Worm (Caenorhabditis elegans) whole organism, late embryonic: Measurements from ENCODE around the gene ppat-1.

Experiments
- C38D4.7 ChIP-seq: fragments of 200-800 bp; sonication (Bioruptor generic); optimal IDR thresholded peaks from 2 replicates; lab custom pipeline; 2018; ENCODE audit warnings: mild to moderate bottlenecking, missing genetic modification characterization, moderate library complexity, missing compliant biosample characterization
- F13H6.1 ChIP-seq: sonication (generic microtip); optimal IDR thresholded peaks from 2 replicates; lab custom pipeline; 2016; ENCODE audit warnings: missing genetic modification characterization, missing compliant biosample characterization
- K09A11.1 ChIP-seq: sonication (generic microtip); optimal IDR thresholded peaks from 2 replicates; lab custom pipeline; 2017; ENCODE audit warnings: antibody characterized with exemption, mild to moderate bottlenecking, missing genetic modification characterization, missing compliant biosample characterization; ENCODE audit not compliant: insufficient read depth
- T23F11.4 ChIP-seq: fragments of 200-800 bp; sonication (Bioruptor generic); optimal IDR thresholded peaks from 2 replicates; lab custom pipeline; 2018; ENCODE audit warnings: mild to moderate bottlenecking, missing genetic modification characterization, missing compliant biosample characterization
- Y22D7AL.16 ChIP-seq: sonication (generic microtip); optimal IDR thresholded peaks from 2 replicates; lab custom pipeline; 2016; ENCODE audit warnings: missing genetic modification characterization, missing compliant biosample characterization
- ceh-19 ChIP-seq: fragments of 200-800 bp; sonication (Bioruptor generic); optimal IDR thresholded peaks from 2 replicates; lab custom pipeline; 2018; ENCODE audit warnings: mild to moderate bottlenecking, missing genetic modification characterization, missing compliant biosample characterization
- ceh-2 ChIP-seq: sonication (generic microtip); optimal IDR thresholded peaks from 2 replicates; lab custom pipeline; 2016; ENCODE audit warnings: missing genotype, missing genetic modification characterization, missing compliant biosample characterization
- ceh-24 ChIP-seq: sonication (generic microtip); optimal IDR thresholded peaks from 2 replicates; lab custom pipeline; 2016; ENCODE audit warnings: mild to moderate bottlenecking, missing genetic modification characterization, missing compliant biosample characterization
- ceh-31 ChIP-seq: sonication (generic microtip); optimal IDR thresholded peaks from 2 replicates; lab custom pipeline; 2016; ENCODE audit warnings: missing genetic modification characterization, missing compliant biosample characterization
- ceh-34 ChIP-seq: sonication (generic microtip); optimal IDR thresholded peaks from 2 replicates; lab custom pipeline; 2016; ENCODE audit warnings: mild to moderate bottlenecking, missing genetic modification characterization, missing compliant biosample characterization
- ceh-45 ChIP-seq: fragments of 200-800 bp; sonication (Bioruptor generic); IDR thresholded peaks from 2 replicates; pipeline ENCODE4 v1.3.6; 2022; ENCODE audit warnings: missing genetic modification reagents, missing genetic modification characterization, missing compliant biosample characterization
- ceh-6 ChIP-seq: fragments of 200-800 bp; sonication (Bioruptor generic); optimal IDR thresholded peaks from 2 replicates; lab custom pipeline; 2018; ENCODE audit warnings: mild to moderate bottlenecking, missing genetic modification characterization, missing compliant biosample characterization
- ceh-9 ChIP-seq: sonication (generic microtip); optimal IDR thresholded peaks from 2 replicates; lab custom pipeline; 2016; ENCODE audit warnings: mild to moderate bottlenecking, missing genetic modification characterization, inconsistent platforms, missing compliant biosample characterization
- che-1 ChIP-seq: sonication (generic microtip); optimal IDR thresholded peaks from 2 replicates; lab custom pipeline; 2016; ENCODE audit warnings: mild to moderate bottlenecking, missing genetic modification characterization, missing compliant biosample characterization
- dmd-4 ChIP-seq: sonication (generic microtip); optimal IDR thresholded peaks from 2 replicates; lab custom pipeline; 2016; ENCODE audit warnings: borderline replicate concordance, missing genetic modification characterization, missing compliant biosample characterization
- elt-2 ChIP-seq: sonication (generic microtip); optimal IDR thresholded peaks from 2 replicates; lab custom pipeline; 2016; ENCODE audit warnings: missing genetic modification reagents, missing genetic modification characterization, missing compliant biosample characterization
- elt-4 ChIP-seq: sonication (generic microtip); optimal IDR thresholded peaks from 2 replicates; lab custom pipeline; 2016; ENCODE audit warnings: missing genetic modification characterization, missing compliant biosample characterization
- eyg-1 ChIP-seq: sonication (generic microtip); optimal IDR thresholded peaks from 2 replicates; lab custom pipeline; 2016; ENCODE audit warnings: missing genotype, missing genetic modification characterization, missing compliant biosample characterization
- hlh-15 ChIP-seq: sonication (generic microtip); optimal IDR thresholded peaks from 2 replicates; lab custom pipeline; 2016; ENCODE audit warnings: missing genetic modification characterization, missing compliant biosample characterization
- hlh-6 ChIP-seq: sonication (generic microtip); optimal IDR thresholded peaks from 2 replicates; lab custom pipeline; 2016; ENCODE audit warnings: missing genotype, missing genetic modification characterization, missing compliant biosample characterization
- madf-2 ChIP-seq: sonication (generic microtip); optimal IDR thresholded peaks from 2 replicates; lab custom pipeline; 2017; ENCODE audit warnings: missing genetic modification characterization, missing compliant biosample characterization
- nfya-1 ChIP-seq: sonication (generic microtip); optimal IDR thresholded peaks from 2 replicates; lab custom pipeline; 2017; ENCODE audit warnings: missing genetic modification characterization, mild to moderate bottlenecking, missing compliant biosample characterization, antibody characterized with exemption, moderate library complexity
- nhr-11 ChIP-seq: fragments of 150-350 bp; optimal IDR thresholded peaks from 2 replicates; lab custom pipeline; 2014; ENCODE audit warnings: missing biosample characterization, missing genetic modification characterization
- nhr-232 ChIP-seq: sonication (generic microtip); optimal IDR thresholded peaks from 2 replicates; lab custom pipeline; 2016; ENCODE audit warnings: missing genetic modification characterization, missing compliant biosample characterization
- npax-4 ChIP-seq: sonication (generic microtip); optimal IDR thresholded peaks from 2 replicates; lab custom pipeline; 2016; ENCODE audit warnings: missing genetic modification characterization, missing compliant biosample characterization
- odd-2 ChIP-seq: sonication (generic microtip); optimal IDR thresholded peaks from 2 replicates; lab custom pipeline; 2017; ENCODE audit warnings: antibody characterized with exemption, mild to moderate bottlenecking, missing genetic modification characterization, missing compliant biosample characterization
- pag-3 ChIP-seq: sonication (generic microtip); optimal IDR thresholded peaks from 2 replicates; lab custom pipeline; 2016; ENCODE audit warnings: missing compliant biosample characterization, missing genetic modification characterization, borderline replicate concordance
- pat-9 ChIP-seq: fragments of 200-800 bp; sonication (Bioruptor generic); optimal IDR thresholded peaks from 2 replicates; lab custom pipeline; 2018; ENCODE audit warnings: mild to moderate bottlenecking, missing genetic modification characterization, moderate library complexity, missing compliant biosample characterization
- pha-2 ChIP-seq: sonication (generic microtip); optimal IDR thresholded peaks from 2 replicates; lab custom pipeline; 2017; ENCODE audit warnings: mild to moderate bottlenecking, missing genetic modification characterization, missing compliant biosample characterization
- pha-4 ChIP-seq: fragments of 150-350 bp; optimal IDR thresholded peaks from 2 replicates; lab custom pipeline; 2018; ENCODE audit warnings: missing biosample characterization, missing genetic modification reagents, missing genetic modification characterization
- pqm-1 ChIP-seq: sonication (generic microtip); optimal IDR thresholded peaks from 2 replicates; lab custom pipeline; 2016; ENCODE audit warnings: missing genetic modification characterization, missing compliant biosample characterization
- rnt-1 ChIP-seq: sonication (generic microtip); optimal IDR thresholded peaks from 2 replicates; lab custom pipeline; 2016; ENCODE audit warnings: missing genetic modification characterization, missing compliant biosample characterization
- sox-2 ChIP-seq: fragments of 200-800 bp; sonication (Bioruptor generic); IDR thresholded peaks from 2 replicates; pipeline ENCODE4 v1.3.6; 2022; ENCODE audit warnings: missing genetic modification reagents, missing genetic modification characterization, missing compliant biosample characterization
- sox-4 ChIP-seq: sonication (generic microtip); optimal IDR thresholded peaks from 2 replicates; lab custom pipeline; 2017; ENCODE audit warnings: mild to moderate bottlenecking, missing genetic modification characterization, inconsistent platforms, missing compliant biosample characterization
- tbx-2 ChIP-seq: sonication (generic microtip); optimal IDR thresholded peaks from 2 replicates; lab custom pipeline; 2016; ENCODE audit warnings: missing genetic modification characterization, missing compliant biosample characterization
- unc-3 ChIP-seq, 2 experiments: fragments of 200-800 bp in 1 of 2; sonication (Bioruptor generic) in 1 of 2; sonication (generic microtip) in 1 of 2; conservative IDR thresholded peaks in 1 of 2; optimal IDR thresholded peaks in 1 of 2; 2 replicates each; pipeline versions ENCODE4 v1.3.6 to Lab custom; 2016 to 2022; ENCODE audit warnings: missing compliant biosample characterization in 2 of 2, missing genetic modification characterization in 2 of 2, missing genetic modification reagents in 1 of 2
- unc-42 ChIP-seq: sonication (generic microtip); optimal IDR thresholded peaks from 2 replicates; lab custom pipeline; 2016; ENCODE audit warnings: missing genotype, missing genetic modification characterization, missing compliant biosample characterization
- ztf-16 ChIP-seq: sonication (generic microtip); optimal IDR thresholded peaks from 2 replicates; lab custom pipeline; 2017; ENCODE audit warnings: missing genetic modification characterization, missing compliant biosample characterization

Gene ppat-1

DNA sequence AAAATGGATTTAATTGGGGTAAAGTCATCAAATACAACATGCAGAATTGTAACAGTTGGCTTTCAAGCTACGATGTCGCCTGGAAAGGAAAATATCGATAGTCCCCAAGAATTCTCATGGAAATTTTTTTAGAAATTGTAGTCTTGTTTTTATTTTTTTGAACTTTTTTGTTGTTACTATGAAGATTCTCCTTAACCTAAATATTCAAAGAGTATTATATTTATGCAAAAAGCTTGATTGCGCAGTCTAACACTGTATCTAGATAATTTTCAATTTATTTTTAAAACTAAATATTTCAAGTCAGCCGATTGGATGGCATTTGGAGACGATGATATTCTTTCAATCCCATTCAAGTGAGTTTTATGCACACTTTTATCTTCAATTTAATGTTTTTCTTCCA lies 16.1 kb downstream of the ppat-1 start, which contains the start of gene pgap-2:
Gene pgap-2, plus strand, starts transcription at position 301 of the 400 bp plus-strand sequence.
- TF ChIP-seq madf-2 (tag; lab: Kevin White, UChicago) (no peak), F13H6.1 (tag; lab: Kevin White, UChicago) (no peak), odd-2 (tag; lab: Kevin White, UChicago) (no peak), pqm-1 (tag; lab: Kevin White, UChicago) (no peak), ceh-34 (tag; lab: Kevin White, UChicago) (no peak), nhr-11 (tag; lab: Kevin White, UChicago) (no peak), K09A11.1 (no peak), sox-2 (GFP tag; lab: Robert Waterston, UW) (no peak), pag-3 (tag; lab: Kevin White, UChicago) (no peak), rnt-1 (tag; lab: Kevin White, UChicago) (no peak), ztf-16 (tag; lab: Kevin White, UChicago) (no peak), nfya-1 (tag; lab: Kevin White, UChicago) (no peak), T23F11.4 (GFP tag; lab: Kevin White, UChicago) (no peak), ceh-24 (tag; lab: Kevin White, UChicago) (no peak), hlh-6 (tag; lab: Kevin White, UChicago) (no peak), npax-4 (tag; lab: Kevin White, UChicago) (no peak), ceh-9 (tag; lab: Kevin White, UChicago) (no peak), unc-3 (GFP tag; conservative IDR thresholded peaks at IDR 0.05; lab: Robert Waterston, UW) (no peak), unc-3 (tag; optimal IDR thresholded peaks at IDR 0.05; lab: Kevin White, UChicago) (no peak)

DNA sequence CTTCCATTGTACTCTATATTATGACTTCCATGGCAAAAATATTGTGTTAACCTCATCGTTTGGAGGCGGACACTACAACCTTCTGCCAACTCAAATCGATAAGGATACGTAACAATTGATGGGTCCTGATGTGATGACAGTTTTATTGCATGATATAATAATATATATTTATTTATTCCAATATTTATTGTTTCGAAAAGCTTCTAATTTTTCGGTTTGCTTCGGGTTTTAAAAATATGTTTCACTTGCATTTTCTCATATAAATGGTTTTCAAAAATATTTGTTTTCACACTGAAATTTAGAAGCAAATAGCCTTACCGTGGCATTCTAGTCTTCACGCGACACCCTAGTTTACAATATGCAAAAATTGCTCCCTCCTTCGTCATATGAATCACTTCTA lies 17.6 kb downstream of the ppat-1 start, which contains the start of gene T04A8.13:
Gene T04A8.13, plus strand, starts transcription at position 301 of the 400 bp plus-strand sequence.
- TF ChIP-seq tbx-2 (tag; lab: Kevin White, UChicago) (no peak), unc-42 (tag; lab: Kevin White, UChicago) (no peak), pat-9 (tag; lab: Kevin White, UChicago) (no peak), ceh-45 (no peak), C38D4.7 (GFP tag; lab: Kevin White, UChicago) (no peak), T23F11.4 (GFP tag; lab: Kevin White, UChicago) (no peak), elt-2 (tag; lab: Kevin White, UChicago) (no peak), npax-4 (tag; lab: Kevin White, UChicago) (no peak), Y22D7AL.16 (no peak), elt-4 (tag; lab: Kevin White, UChicago) (no peak), ceh-2 (tag; lab: Kevin White, UChicago) (no peak)

DNA sequence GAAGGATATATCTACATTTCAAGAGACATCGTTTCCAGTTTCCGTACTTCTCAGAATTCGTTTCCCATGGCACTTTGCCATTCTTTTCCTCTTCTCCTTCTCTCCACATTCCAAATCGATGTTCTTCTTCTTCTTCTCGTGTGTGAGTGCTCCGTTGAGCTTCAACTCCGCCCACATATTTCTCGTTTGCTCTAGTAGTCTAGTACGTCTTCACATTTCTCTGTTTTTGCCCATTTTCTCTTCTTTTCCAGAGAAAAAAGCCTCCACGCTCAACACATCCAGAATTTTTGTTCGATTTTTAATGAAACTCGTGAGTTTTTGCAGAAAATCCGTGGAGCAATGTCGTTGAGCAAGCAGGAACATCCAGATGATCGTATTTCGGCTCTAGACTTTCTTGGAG lies 19.8 kb downstream of the ppat-1 start, which contains the start of gene T04A8.18:
Gene T04A8.18, plus strand, starts transcription at position 301 of the 400 bp plus-strand sequence.
- TF ChIP-seq ceh-19 (no peak), che-1 (tag; lab: Kevin White, UChicago) (no peak), ceh-6 (GFP tag; lab: Kevin White, UChicago) (no peak), ceh-31 (tag; lab: Kevin White, UChicago) (no peak), pha-4 (tag; lab: Kevin White, UChicago) (no peak), dmd-4 (no peak), hlh-15 (tag; lab: Kevin White, UChicago) (no peak), odd-2 (tag; lab: Kevin White, UChicago) (no peak), sox-4 (tag; lab: Kevin White, UChicago) (no peak), nhr-232 (tag; lab: Kevin White, UChicago) (no peak), ceh-2 (tag; lab: Kevin White, UChicago) (no peak), pha-2 (tag; lab: Kevin White, UChicago) (no peak), eyg-1 (no peak), ceh-45 (no peak), ztf-16 (tag; lab: Kevin White, UChicago) (no peak)
- TF ChIP-seq, all 69 proteins: peak for 0
